Fruit fly (Drosophila melanogaster): ENCODE measurements around the gene Nt5a.

Nt5a gene

DNA sequence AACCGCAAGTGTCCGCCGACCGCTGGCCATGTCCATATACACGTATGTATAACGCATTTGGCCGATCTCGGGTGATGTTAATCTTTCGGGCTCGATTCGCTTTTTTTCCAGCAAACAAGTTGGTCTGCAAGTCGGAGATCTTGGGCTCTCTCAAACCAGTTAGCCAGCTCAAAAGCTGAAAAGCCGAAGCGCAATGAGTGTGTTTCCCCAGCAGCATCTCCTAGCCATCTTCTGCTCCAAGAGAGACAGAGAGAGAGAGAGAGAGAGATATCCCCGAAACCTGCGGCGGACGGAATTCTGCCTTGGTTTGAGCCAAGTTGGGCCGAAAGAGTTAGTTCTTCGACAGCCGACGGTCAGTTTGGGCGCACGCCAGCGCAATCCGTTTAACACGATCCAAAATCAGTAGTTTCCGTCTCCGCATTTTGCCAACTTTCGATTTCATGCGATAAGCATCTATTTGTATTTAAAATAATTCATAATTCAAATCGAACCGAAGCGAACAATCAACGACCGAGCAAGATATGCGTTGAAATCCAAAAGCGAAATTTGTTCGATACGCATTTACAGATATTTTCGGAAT lies 41.7 kb downstream of the Nt5a start (continued):
- TF ChIP-seq Fer1 (GFP tag; optimal IDR thresholded peaks at IDR 0.05) (no peak), CG5245 (GFP tag; optimal IDR thresholded peaks at IDR 0.05) (no peak), corto (GFP tag; optimal IDR thresholded peaks at IDR 0.05) (no peak), usp (GFP tag; optimal IDR thresholded peaks at IDR 0.05) (no peak), sr (GFP tag; IDR thresholded peaks at IDR 0.05) (no peak), CG3065 (GFP tag; optimal IDR thresholded peaks at IDR 0.05) (no peak), bsh (GFP tag; optimal IDR thresholded peaks at IDR 0.05) (no peak), CG7928 (GFP tag; optimal IDR thresholded peaks at IDR 0.05) (no peak), slbo (GFP tag; IDR thresholded peaks at IDR 0.05) (no peak), ERR (GFP tag; optimal IDR thresholded peaks at IDR 0.05) (no peak), CG12104 (GFP tag; optimal IDR thresholded peaks at IDR 0.05) (no peak), CG13775 (GFP tag; optimal IDR thresholded peaks at IDR 0.05) (no peak), gcm (GFP tag; optimal IDR thresholded peaks at IDR 0.05) (no peak), bigmax (GFP tag; optimal IDR thresholded peaks at IDR 0.05) (no peak), CG13894 (tag; optimal IDR thresholded peaks at IDR 0.05) (peak; percentile 31), CG3407 (GFP tag; optimal IDR thresholded peaks at IDR 0.05) (no peak), cas (GFP tag; IDR thresholded peaks at IDR 0.05) (no peak), mirr (GFP tag; optimal IDR thresholded peaks at IDR 0.05) (no peak), Med (GFP tag) (no peak), bowl (GFP tag; IDR thresholded peaks at IDR 0.05) (no peak), CG8388 (GFP tag; optimal IDR thresholded peaks at IDR 0.05) (no peak), CG7987 (GFP tag; optimal IDR thresholded peaks at IDR 0.05) (no peak), Blimp-1 (GFP tag; optimal IDR thresholded peaks at IDR 0.05) (peak; percentile 83), ara (GFP tag; IDR thresholded peaks at IDR 0.05) (peak; percentile 10; the same call in 1 of the 2 replicates), CG11456 (GFP tag; IDR thresholded peaks at IDR 0.05) (no peak), CG1792 (GFP tag; optimal IDR thresholded peaks at IDR 0.05) (no peak), Trl (optimal IDR thresholded peaks at IDR 0.05) (peak; percentile 57 to 67), Trl (GFP tag; optimal IDR thresholded peaks at IDR 0.05) (no peak), crp (GFP tag; optimal IDR thresholded peaks at IDR 0.05) (no peak), CG2889 (GFP tag; IDR thresholded peaks at IDR 0.05) (no peak), dysf (GFP tag; IDR thresholded peaks at IDR 0.05) (no peak), CG15011 (GFP tag; optimal IDR thresholded peaks at IDR 0.05) (no peak), CG32767 (GFP tag; IDR thresholded peaks at IDR 0.05) (no peak), chinmo (GFP tag; IDR thresholded peaks at IDR 0.05; ENCODE audit: partially characterized antibody) (peak; percentile 85; the same call in 3 of the 4 replicates), tll (GFP tag; optimal IDR thresholded peaks at IDR 0.05) (no peak)

DNA sequence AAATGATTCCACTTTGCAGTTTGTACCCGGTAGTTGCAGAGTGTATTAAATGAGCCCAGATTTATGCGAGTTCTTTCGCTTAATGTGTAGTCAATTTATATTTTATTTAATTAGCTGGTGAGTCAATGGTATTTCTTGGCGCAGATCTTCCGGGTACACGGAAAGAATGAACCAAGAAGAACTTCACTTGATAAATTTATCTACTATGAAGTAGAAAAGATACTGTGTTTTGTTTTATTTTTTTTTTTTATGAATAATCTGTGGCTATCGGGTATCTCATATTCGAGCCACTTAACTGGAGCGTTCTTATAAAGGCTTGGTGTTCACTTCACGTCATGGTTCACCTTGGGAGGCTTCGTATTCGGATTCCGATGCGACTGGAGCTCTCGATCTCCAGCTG lies 42.2 kb downstream of the Nt5a start:
- TF ChIP-seq trem (tag; optimal IDR thresholded peaks at IDR 0.05) (no peak), sd (tag; optimal IDR thresholded peaks at IDR 0.05) (peak; percentile 9), CG4707 (GFP tag; optimal IDR thresholded peaks at IDR 0.05) (no peak), CG1024 (GFP tag; IDR thresholded peaks at IDR 0.05) (no peak), Taf1 (GFP tag; IDR thresholded peaks at IDR 0.05) (no peak), PHDP (tag; optimal IDR thresholded peaks at IDR 0.05) (no peak), Awh (GFP tag; IDR thresholded peaks at IDR 0.05) (no peak), CG14014 (GFP tag; IDR thresholded peaks at IDR 0.05) (no peak), danr (GFP tag; IDR thresholded peaks at IDR 0.05) (no peak), CG2712 (tag; optimal IDR thresholded peaks at IDR 0.05) (no peak), sens (GFP tag) (peak; percentile 50), CG13624 (GFP tag; optimal IDR thresholded peaks at IDR 0.05) (no peak)
